Worm (Caenorhabditis elegans): ENCODE results near the gene F57B1.1.
A peak's percentile ranks its signal among the peaks of the same experiment; 100 is the strongest.
"Not testable (repeated sequence)": the region's sequence is repeated elsewhere in the genome, so short reads cannot be mapped to it uniquely, and the experiment has no call there.

The F57B1.1 gene

ce11 chrV:13200609-13201008 lies 5.2 kb upstream of the F57B1.1 start:
- TF ChIP-seq dve-1 (tag; optimal IDR thresholded peaks at IDR 0.05; ENCODE audit: insufficient read depth): peak; percentile 4
- peak; percentile 10 for TF ChIP-seq mep-1 (tag; optimal IDR thresholded peaks at IDR 0.05)
- TF ChIP-seq nhr-6 (tag; optimal IDR thresholded peaks at IDR 0.05): peak; percentile 72
- peak; percentile 68 for TF ChIP-seq ama-1 (optimal IDR thresholded peaks at IDR 0.05)
- peak in 1 of 2 experiments; percentile 83 for TF ChIP-seq unc-62 (GFP tag; optimal IDR thresholded peaks at IDR 0.05 in 1 of 2)
- peak; percentile 24 for TF ChIP-seq unc-62 (tag; optimal IDR thresholded peaks at IDR 0.05)
- no peak for TF ChIP-seq php-3 (GFP tag; IDR thresholded peaks at IDR 0.05)
- TF ChIP-seq lin-15B (tag; optimal IDR thresholded peaks at IDR 0.05): no peak
- peak in 1 of 2 experiments; percentile 48 for TF ChIP-seq lsy-2 (tag; optimal IDR thresholded peaks at IDR 0.05)
- TF ChIP-seq spr-1 (tag; optimal IDR thresholded peaks at IDR 0.05): no peak

- TF ChIP-seq ceh-44 (GFP tag; IDR thresholded peaks at IDR 0.05): 0 out of 2 replicates have a peak, but pooled peaks have one; percentile 5
- peak; percentile 98 for TF ChIP-seq set-16 (GFP tag; IDR thresholded peaks at IDR 0.05)
- 0 out of 4 replicates have a peak, but pooled peaks of 1 of the 2 experiments have one; percentile 45 for TF ChIP-seq madf-5 (GFP tag; IDR thresholded peaks at IDR 0.05)
- peak; percentile 15; the same call in 1 of the 2 replicates for TF ChIP-seq egl-43 (GFP tag; IDR thresholded peaks at IDR 0.05)
- TF ChIP-seq pha-4 (GFP tag; IDR thresholded peaks at IDR 0.05): peak; percentile 34; the same call in 1 of the 2 replicates
- not testable (repeated sequence) for TF ChIP-seq pha-4 (tag; optimal IDR thresholded peaks at IDR 0.05)
Observed at ce11 chrV:13198449-13199067, 3.1 kb upstream of the F57B1.1 start.

- TF ChIP-seq nhr-10 (tag; optimal IDR thresholded peaks at IDR 0.05) (peak; percentile 28), nhr-42 (GFP tag; IDR thresholded peaks at IDR 0.05) (no peak), T26A8.4 (GFP tag; IDR thresholded peaks at IDR 0.05) (peak; percentile 19; the same call in 1 of the 2 replicates), pqm-1 (tag; optimal IDR thresholded peaks at IDR 0.05) (no peak), dmd-6 (GFP tag; IDR thresholded peaks at IDR 0.05) (no peak), zag-1 (tag; optimal IDR thresholded peaks at IDR 0.05) (no peak), dpl-1 (GFP tag; optimal IDR thresholded peaks at IDR 0.05) (no peak)
Observed at ce11 chrV:13197823-13198222, 2.4 kb upstream of the F57B1.1 start, which contains the start of gene F57B1.9. Gene F57B1.9, minus strand, starts transcription at chrV:13197923.

ce11 chrV:13193488-13194042 lies 1.9 kb downstream of the F57B1.1 start, which contains the start of gene sun-1:
Gene sun-1, minus strand, starts transcription at chrV:13193538.
- TF ChIP-seq Y48G9A.11 (GFP tag; IDR thresholded peaks at IDR 0.05) (0 out of 2 replicates have a peak, but pooled peaks have one; percentile 21), nhr-10 (tag; optimal IDR thresholded peaks at IDR 0.05) (no peak)

ce11 chrV:13185384-13185783 lies 10.1 kb downstream of the F57B1.1 start, which contains the start of gene sri-6:
Gene sri-6, plus strand, starts transcription at chrV:13185684.
- TF ChIP-seq egl-27 (tag; optimal IDR thresholded peaks at IDR 0.05) (no peak), madf-5 (GFP tag; IDR thresholded peaks at IDR 0.05) (no peak), nhr-42 (GFP tag; IDR thresholded peaks at IDR 0.05) (no peak), lin-39 (tag; optimal IDR thresholded peaks at IDR 0.05) (no peak), lin-29 (GFP tag; IDR thresholded peaks at IDR 0.05) (no peak), cey-2 (tag; optimal IDR thresholded peaks at IDR 0.05; ENCODE audit: borderline replicate concordance, insufficient read depth) (no peak), hmg-1.1 (GFP tag; IDR thresholded peaks at IDR 0.05) (no peak), spr-1 (tag; optimal IDR thresholded peaks at IDR 0.05) (no peak), F37D6.2 (tag; optimal IDR thresholded peaks at IDR 0.05) (no peak), sdz-12 (GFP tag; optimal IDR thresholded peaks at IDR 0.05) (no peak), ZK546.5 (tag; optimal IDR thresholded peaks at IDR 0.05) (no peak), daf-16 (GFP tag; optimal IDR thresholded peaks at IDR 0.05) (no peak), daf-16 (tag; optimal IDR thresholded peaks at IDR 0.05) (no peak), F10B5.3 (tag; optimal IDR thresholded peaks at IDR 0.05) (no peak), nhr-41 (GFP tag; IDR thresholded peaks at IDR 0.05) (no peak), hif-1 (tag; optimal IDR thresholded peaks at IDR 0.05) (no peak), ztf-7 (tag; optimal IDR thresholded peaks at IDR 0.05) (no peak)

Measured in whole organism, L4 larva.